Worm (Caenorhabditis elegans) whole organism, L4 larva: ENCODE data around the gene hrg-6.

Experiments used
- R02D3.7 ChIP-seq: fragments of 150-350 bp; sonication (generic microtip); optimal IDR thresholded peaks from 3 replicates; lab custom pipeline; 2014; ENCODE audit warnings: missing biosample characterization, missing genetic modification characterization
- ama-1 ChIP-seq: fragments of 150-350 bp; optimal IDR thresholded peaks from 2 replicates; lab custom pipeline; 2014; ENCODE audit warnings: inconsistent platforms, mixed read lengths
- zip-2 ChIP-seq: fragments of 150-350 bp; optimal IDR thresholded peaks from 2 replicates; lab custom pipeline; 2014; ENCODE audit warnings: missing biosample characterization, missing genetic modification characterization

DNA sequence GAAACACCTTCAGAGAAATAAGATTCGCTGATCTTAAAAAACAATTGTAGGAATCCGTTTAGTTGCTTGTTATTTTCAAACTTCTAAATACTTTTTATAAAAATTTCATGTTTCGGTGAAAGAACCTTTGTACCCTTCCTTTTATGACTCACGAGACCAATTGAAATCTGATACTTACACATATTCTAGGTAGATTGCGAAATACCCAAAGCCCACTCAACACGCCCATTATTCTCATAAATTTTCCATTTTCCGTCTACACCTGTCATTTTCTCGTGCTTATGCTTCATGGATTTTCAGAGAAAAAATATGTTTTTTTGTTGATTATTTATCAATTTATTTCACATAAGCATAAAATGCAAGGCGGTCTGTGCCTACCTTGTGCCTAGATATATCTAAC lies 26.0 kb upstream of the hrg-6 start:
- TF ChIP-seq ama-1 (lab: Kevin White, UChicago) (no peak), zip-2 (tag; lab: Kevin White, UChicago) (no peak), R02D3.7 (tag; lab: Kevin White, UChicago) (no peak)
